Worm (Caenorhabditis elegans) whole organism, early embryonic: ENCODE results near the gene Y39B6A.9.

ENCODE experiments used
- B0310.2 ChIP-seq: sonication (generic microtip); optimal IDR thresholded peaks from 2 replicates; lab custom pipeline; 2016; ENCODE audit warnings: mild to moderate bottlenecking, missing genetic modification characterization, missing compliant biosample characterization
- F13C5.2 ChIP-seq: sonication (generic microtip); optimal IDR thresholded peaks from 2 replicates; lab custom pipeline; 2017; ENCODE audit warnings: mild to moderate bottlenecking, missing genetic modification characterization, inconsistent platforms, missing compliant biosample characterization
- aly-1 ChIP-seq: sonication (generic microtip); optimal IDR thresholded peaks from 2 replicates; lab custom pipeline; 2016; ENCODE audit warnings: missing genetic modification characterization, missing compliant biosample characterization
- ama-1 ChIP-seq: fragments of 150-350 bp; optimal IDR thresholded peaks from 2 replicates; lab custom pipeline; 2014
- ceh-13 ChIP-seq: fragments of 200-800 bp; sonication (Bioruptor generic); optimal IDR thresholded peaks from 2 replicates; lab custom pipeline; 2018; ENCODE audit warnings: mild to moderate bottlenecking, missing genetic modification characterization, missing compliant biosample characterization
- ceh-36 ChIP-seq: sonication (generic microtip); optimal IDR thresholded peaks from 2 replicates; lab custom pipeline; 2016; ENCODE audit warnings: missing genetic modification characterization, inconsistent platforms, missing compliant biosample characterization
- ets-7 ChIP-seq: sonication (generic microtip); optimal IDR thresholded peaks from 2 replicates; lab custom pipeline; 2016; ENCODE audit warnings: missing genotype, missing genetic modification characterization, missing compliant biosample characterization
- flt-1 ChIP-seq: fragments of 200-800 bp; sonication (Bioruptor generic); IDR thresholded peaks from 2 replicates; pipeline ENCODE4 v1.3.6; 2022; ENCODE audit warnings: missing genetic modification characterization, missing compliant biosample characterization
- hmbx-1 ChIP-seq: sonication (generic microtip); optimal IDR thresholded peaks from 2 replicates; lab custom pipeline; 2016; ENCODE audit warnings: mild to moderate bottlenecking, missing genetic modification characterization, missing compliant biosample characterization
- hmg-4 ChIP-seq: fragments of 200-800 bp; sonication (Bioruptor generic); optimal IDR thresholded peaks from 2 replicates; lab custom pipeline; 2018; ENCODE audit warnings: mild to moderate bottlenecking, missing genetic modification characterization, missing compliant biosample characterization
- hnd-1 ChIP-seq: sonication (generic microtip); optimal IDR thresholded peaks from 2 replicates; lab custom pipeline; 2016; ENCODE audit warnings: missing genetic modification characterization, missing compliant biosample characterization
- pes-1 ChIP-seq: fragments of 200-800 bp; sonication (Bioruptor generic); IDR thresholded peaks from 2 replicates; pipeline ENCODE4 v1.3.6; 2022; ENCODE audit warnings: missing genetic modification reagents, missing genetic modification characterization, missing compliant biosample characterization
- scrt-1 ChIP-seq: fragments of 200-800 bp; sonication (Bioruptor generic); IDR thresholded peaks from 2 replicates; pipeline ENCODE4 v1.3.6; 2022; ENCODE audit warnings: missing genetic modification characterization, missing compliant biosample characterization
- sea-1 ChIP-seq: fragments of 200-800 bp; sonication (Bioruptor generic); conservative IDR thresholded peaks from 2 replicates; pipeline ENCODE4 v1.3.6; 2022; ENCODE audit warnings: missing genetic modification characterization, missing compliant biosample characterization
- tbx-11 ChIP-seq: fragments of 200-800 bp; sonication (Bioruptor generic); IDR thresholded peaks from 2 replicates; pipeline ENCODE4 v1.3.6; 2022; ENCODE audit warnings: missing genetic modification characterization, missing compliant biosample characterization
- tbx-37 ChIP-seq: fragments of 200-800 bp; sonication (Bioruptor generic); conservative IDR thresholded peaks from 2 replicates; pipeline ENCODE4 v1.3.6; 2022; ENCODE audit warnings: missing genetic modification reagents, missing genetic modification characterization, missing compliant biosample characterization
- tra-4 ChIP-seq: sonication (generic microtip); optimal IDR thresholded peaks from 2 replicates; lab custom pipeline; 2017; ENCODE audit warnings: missing genetic modification characterization, missing compliant biosample characterization

Gene Y39B6A.9

DNA sequence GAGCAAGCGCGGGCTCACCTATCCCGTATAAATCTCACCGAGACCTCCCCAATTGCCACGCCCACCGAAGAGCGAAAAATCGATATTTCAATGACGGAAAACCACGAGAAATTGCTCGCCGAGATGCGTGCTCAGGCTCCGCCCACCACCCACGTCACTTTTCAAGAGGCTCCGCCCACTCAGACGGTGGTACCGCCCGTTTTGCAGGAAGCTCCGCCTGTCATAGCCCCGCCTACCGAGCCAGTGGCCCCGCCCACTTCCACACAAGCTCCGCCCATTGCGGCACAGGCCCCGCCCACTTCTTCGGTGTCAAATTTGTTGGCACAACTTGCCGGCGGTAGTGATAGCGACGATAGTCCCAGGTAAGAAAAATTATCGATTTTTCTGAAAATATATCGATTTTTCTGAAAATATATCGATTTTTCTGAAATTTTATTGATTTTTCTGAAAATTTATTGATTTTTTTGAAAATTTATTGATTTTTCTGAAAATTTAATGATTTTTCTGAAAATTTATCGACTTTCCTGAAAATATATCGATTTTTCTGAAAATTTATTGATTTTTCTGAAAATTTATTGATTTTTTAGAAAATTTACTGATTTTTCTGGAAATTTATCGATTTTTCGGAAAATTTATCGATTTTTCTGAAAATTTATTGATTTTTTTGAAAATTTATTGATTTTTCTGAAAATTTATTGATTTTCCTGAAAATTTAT lies 6.7 kb upstream of the Y39B6A.9 start:
- TF ChIP-seq hmbx-1 (tag; lab: Kevin White, UChicago) (no peak), B0310.2 (tag; lab: Kevin White, UChicago) (no peak), ceh-13 (GFP tag; lab: Kevin White, UChicago) (no peak), sea-1 (GFP tag; lab: Robert Waterston, UW) (no peak), hnd-1 (tag; lab: Kevin White, UChicago) (no peak), ceh-36 (tag; lab: Kevin White, UChicago) (no peak), tbx-11 (GFP tag; lab: Robert Waterston, UW) (no peak), pes-1 (GFP tag; lab: Robert Waterston, UW) (no peak), ama-1 (lab: Kevin White, UChicago) (no peak), flt-1 (GFP tag; lab: Robert Waterston, UW) (no peak), hmg-4 (GFP tag; lab: Kevin White, UChicago) (no peak), F13C5.2 (tag; lab: Kevin White, UChicago) (no peak), tra-4 (tag; lab: Kevin White, UChicago) (no peak), aly-1 (no peak), tbx-37 (no peak), ets-7 (no peak), scrt-1 (GFP tag; lab: Robert Waterston, UW) (no peak)

DNA sequence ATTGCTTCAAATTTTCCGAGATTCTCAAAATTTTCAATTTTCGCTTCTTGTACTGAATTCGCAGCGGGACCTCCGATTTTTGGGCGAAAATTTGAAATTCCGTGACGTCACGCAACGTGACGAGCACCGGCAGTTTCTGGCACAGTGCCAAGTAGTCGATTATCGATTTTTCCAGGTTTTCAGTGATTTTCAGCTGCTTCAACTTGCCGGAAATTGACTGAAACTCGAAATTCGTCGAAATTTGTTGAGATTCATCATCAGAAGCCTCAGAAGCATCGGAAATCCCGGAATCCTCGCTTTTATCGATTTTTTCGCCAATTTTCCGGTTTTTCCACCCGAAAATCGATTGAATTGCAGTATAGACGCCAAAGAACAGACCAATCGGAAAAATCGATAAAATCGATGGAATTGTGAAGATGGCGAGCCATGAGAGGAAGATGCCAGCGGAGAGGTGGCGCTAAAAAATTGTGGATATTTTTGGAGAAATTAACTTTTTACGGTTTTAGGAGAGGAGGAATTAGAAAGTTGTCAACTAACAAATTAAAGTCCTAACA lies 4.4 kb upstream of the Y39B6A.9 start:
- TF ChIP-seq ceh-36 (tag; lab: Kevin White, UChicago) (no peak), tra-4 (tag; lab: Kevin White, UChicago) (no peak), B0310.2 (tag; lab: Kevin White, UChicago) (no peak), hnd-1 (tag; lab: Kevin White, UChicago) (no peak), tbx-11 (GFP tag; lab: Robert Waterston, UW) (no peak), aly-1 (no peak)

DNA sequence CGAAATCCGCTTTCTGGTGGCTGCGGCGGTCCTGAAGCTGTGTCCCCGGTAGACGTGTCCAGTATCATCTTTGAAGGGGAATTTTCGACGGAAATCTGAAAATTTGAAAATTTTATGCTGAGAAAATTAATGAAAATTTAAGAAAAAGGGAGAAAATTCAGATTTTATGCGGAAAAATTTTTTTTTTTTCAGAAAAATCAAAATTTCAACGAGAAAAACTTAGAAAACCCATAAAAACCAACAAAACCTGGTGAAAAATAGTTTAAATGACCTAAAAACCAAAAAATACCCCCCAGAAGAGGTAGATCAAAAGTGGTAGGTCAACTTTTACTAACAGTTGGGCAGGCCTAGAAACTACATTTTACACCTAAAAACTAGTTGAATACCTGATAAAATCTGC lies 2.8 kb upstream of the Y39B6A.9 start, which contains the start of gene Y39B6A.10:
Gene Y39B6A.10 (minus strand): TSS at position 101 of the 400 bp plus-strand sequence.
- TF ChIP-seq aly-1 = no peak
- TF ChIP-seq ets-7 = no peak
- no peak for TF ChIP-seq hmg-4 (GFP tag; lab: Kevin White, UChicago)
- TF ChIP-seq ceh-13 (GFP tag; lab: Kevin White, UChicago) = no peak
- TF ChIP-seq hmbx-1 (tag; lab: Kevin White, UChicago) = no peak
- no peak for TF ChIP-seq tbx-37
- TF ChIP-seq sea-1 (GFP tag; lab: Robert Waterston, UW) = no peak
- no peak for TF ChIP-seq hnd-1 (tag; lab: Kevin White, UChicago)

DNA sequence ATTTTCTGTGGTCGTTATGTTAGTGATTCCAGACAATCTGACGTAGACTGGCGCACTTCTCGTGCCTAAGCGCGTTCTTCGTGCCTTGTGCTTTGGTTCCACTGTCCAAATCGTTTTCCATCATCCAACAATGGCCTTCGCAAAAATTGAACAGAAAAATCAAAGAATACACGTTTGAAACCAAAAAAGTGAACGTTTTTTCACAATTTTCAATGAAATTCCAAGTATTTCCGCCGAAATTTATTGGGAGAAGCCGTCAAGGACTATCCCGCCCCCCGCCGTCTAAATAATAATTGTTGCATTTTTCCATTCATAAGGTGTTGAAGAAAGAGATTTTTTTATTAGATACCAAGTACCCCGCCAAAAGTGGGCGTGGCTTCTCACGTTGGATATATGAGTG lies 4.2 kb downstream of the Y39B6A.9 start, which contains the start of gene cpg-23:
Gene cpg-23 (plus strand): TSS at position 301 of the 400 bp plus-strand sequence.
- TF ChIP-seq scrt-1 (GFP tag; lab: Robert Waterston, UW) = no peak
- no peak for TF ChIP-seq ceh-13 (GFP tag; lab: Kevin White, UChicago)
- TF ChIP-seq pes-1 (GFP tag; lab: Robert Waterston, UW) = no peak
- TF ChIP-seq sea-1 (GFP tag; lab: Robert Waterston, UW) = no peak
- no peak for TF ChIP-seq hmbx-1 (tag; lab: Kevin White, UChicago)
- no peak for TF ChIP-seq hnd-1 (tag; lab: Kevin White, UChicago)
- TF ChIP-seq tbx-37 = no peak
- no peak for TF ChIP-seq ets-7
- no peak for TF ChIP-seq ama-1 (lab: Kevin White, UChicago)
- no peak for TF ChIP-seq tra-4 (tag; lab: Kevin White, UChicago)
- TF ChIP-seq aly-1 = no peak
- TF ChIP-seq flt-1 (GFP tag; lab: Robert Waterston, UW) = no peak
- TF ChIP-seq B0310.2 (tag; lab: Kevin White, UChicago) = no peak
- no peak for TF ChIP-seq tbx-11 (GFP tag; lab: Robert Waterston, UW)
- TF ChIP-seq F13C5.2 (tag; lab: Kevin White, UChicago) = no peak

DNA sequence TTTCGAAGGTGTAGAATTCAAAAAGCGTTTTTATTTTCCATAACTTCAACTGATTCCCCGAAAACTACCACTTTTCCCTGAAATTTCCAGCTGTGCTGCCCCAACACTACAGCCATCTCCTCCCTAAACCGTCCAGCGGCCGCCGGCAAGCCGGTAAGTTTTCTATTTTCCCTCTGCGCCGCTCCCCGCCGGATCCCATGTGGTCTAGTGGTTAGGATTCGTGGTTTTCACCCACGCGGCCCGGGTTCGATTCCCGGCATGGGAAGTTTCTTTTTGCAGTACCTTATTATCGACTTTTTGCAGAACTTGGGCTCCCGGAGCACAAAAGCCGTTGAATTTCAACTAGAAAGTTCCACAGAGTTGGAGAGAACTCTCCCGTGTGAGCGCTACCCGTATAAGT lies 6.3 kb downstream of the Y39B6A.9 start:
- TF ChIP-seq F13C5.2 (tag; lab: Kevin White, UChicago) = no peak
- peak; percentile 60; the same call in 1 of the 2 replicates for TF ChIP-seq pes-1 (GFP tag; lab: Robert Waterston, UW)
- TF ChIP-seq scrt-1 (GFP tag; lab: Robert Waterston, UW) = 0 out of 2 replicates have a peak, but pooled peaks have one; percentile 48
- TF ChIP-seq hmg-4 (GFP tag; lab: Kevin White, UChicago) = no peak
- no peak for TF ChIP-seq ceh-13 (GFP tag; lab: Kevin White, UChicago)
- 0 out of 2 replicates have a peak, but pooled peaks have one; percentile 28 for TF ChIP-seq flt-1 (GFP tag; lab: Robert Waterston, UW)
- 0 out of 2 replicates have a peak, but pooled peaks have one; percentile 22 for TF ChIP-seq tbx-37

DNA sequence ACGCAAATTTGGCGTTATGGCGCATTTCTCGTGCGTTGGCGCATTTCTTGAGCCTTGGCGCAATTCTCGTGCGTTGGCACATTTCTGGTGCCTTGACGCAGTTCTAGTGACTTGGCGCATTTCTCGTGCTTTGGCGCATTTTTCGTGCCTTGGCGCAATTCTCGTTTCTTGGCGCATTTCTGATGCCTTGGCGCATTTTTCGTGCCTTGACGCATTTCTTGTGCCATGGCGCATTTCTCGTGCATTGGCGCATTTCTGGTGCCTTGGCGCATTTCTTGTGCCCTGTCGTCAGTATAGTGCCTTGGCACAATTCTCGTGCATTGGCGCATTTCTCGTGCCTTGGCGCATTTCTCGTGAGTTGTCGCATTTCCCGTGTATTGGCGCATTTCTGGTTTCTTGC lies 12.0 kb downstream of the Y39B6A.9 start:
- TF ChIP-seq ceh-36 (tag; lab: Kevin White, UChicago) = no peak
- no peak for TF ChIP-seq pes-1 (GFP tag; lab: Robert Waterston, UW)
- no peak for TF ChIP-seq tbx-37
- TF ChIP-seq F13C5.2 (tag; lab: Kevin White, UChicago) = no peak
- no peak for TF ChIP-seq ceh-13 (GFP tag; lab: Kevin White, UChicago)
- TF ChIP-seq sea-1 (GFP tag; lab: Robert Waterston, UW) = no peak
- no peak for TF ChIP-seq B0310.2 (tag; lab: Kevin White, UChicago)
- no peak for TF ChIP-seq tra-4 (tag; lab: Kevin White, UChicago)
- TF ChIP-seq ama-1 (lab: Kevin White, UChicago) = no peak
- TF ChIP-seq tbx-11 (GFP tag; lab: Robert Waterston, UW) = no peak
- TF ChIP-seq flt-1 (GFP tag; lab: Robert Waterston, UW) = no peak

DNA sequence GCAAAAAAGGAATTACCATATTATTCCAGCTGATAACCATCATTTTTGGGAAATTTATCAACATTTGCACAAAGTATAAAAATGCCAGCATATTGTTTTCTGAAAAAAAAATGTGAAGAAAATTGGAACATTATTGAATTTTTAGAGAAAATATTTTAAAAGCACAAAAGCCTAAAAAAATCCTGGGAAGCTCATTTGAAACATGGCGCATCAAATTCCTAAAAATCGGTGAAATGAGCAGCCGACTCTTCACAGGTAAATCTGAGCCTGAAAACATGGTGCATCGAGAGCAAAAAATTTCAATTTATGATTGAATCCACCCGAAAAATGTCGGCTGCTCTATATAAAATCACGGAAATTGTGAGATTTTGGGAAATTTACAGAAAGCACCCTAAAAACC lies 12.8 kb downstream of the Y39B6A.9 start, which contains the start of gene Y39B6A.7:
Gene Y39B6A.7 (minus strand): TSS at position 101 of the 400 bp plus-strand sequence.
- TF ChIP-seq aly-1 (no peak), tbx-11 (GFP tag; lab: Robert Waterston, UW) (no peak), flt-1 (GFP tag; lab: Robert Waterston, UW) (no peak), hmbx-1 (tag; lab: Kevin White, UChicago) (no peak), hmg-4 (GFP tag; lab: Kevin White, UChicago) (no peak), ceh-36 (tag; lab: Kevin White, UChicago) (no peak), F13C5.2 (tag; lab: Kevin White, UChicago) (no peak), tra-4 (tag; lab: Kevin White, UChicago) (no peak), ama-1 (lab: Kevin White, UChicago) (no peak), tbx-37 (no peak), scrt-1 (GFP tag; lab: Robert Waterston, UW) (no peak), hnd-1 (tag; lab: Kevin White, UChicago) (no peak), sea-1 (GFP tag; lab: Robert Waterston, UW) (no peak), ceh-13 (GFP tag; lab: Kevin White, UChicago) (no peak)
